Worm (Caenorhabditis elegans) whole organism, L1 larva: ENCODE measurements around the gene vps-33.1.

ENCODE experiments used
- C04F5.9 ChIP-seq: sonication (generic microtip); optimal IDR thresholded peaks from 2 replicates; lab custom pipeline; 2016; ENCODE audit warnings: missing genetic modification characterization, missing compliant biosample characterization
- aha-1 ChIP-seq: fragments of 150-350 bp; optimal IDR thresholded peaks from 2 replicates; lab custom pipeline; 2014; ENCODE audit warnings: missing biosample characterization, missing genetic modification characterization
- aly-2 ChIP-seq: fragments of 150-350 bp; optimal IDR thresholded peaks from 2 replicates; lab custom pipeline; 2014; ENCODE audit warnings: missing biosample characterization, missing genetic modification characterization
- ceh-63 ChIP-seq: fragments of 200-800 bp; sonication (Bioruptor generic); optimal IDR thresholded peaks from 2 replicates; lab custom pipeline; 2018; ENCODE audit warnings: mild to moderate bottlenecking, missing genetic modification characterization, missing compliant biosample characterization
- ceh-88 ChIP-seq: fragments of 200-800 bp; sonication (Bioruptor generic); IDR thresholded peaks from 2 replicates; pipeline ENCODE4 v1.3.6; 2022; ENCODE audit warnings: missing genetic modification characterization, missing compliant biosample characterization
- ces-1 ChIP-seq: fragments of 150-350 bp; optimal IDR thresholded peaks from 2 replicates; lab custom pipeline; 2014; ENCODE audit warnings: missing biosample characterization, missing genetic modification reagents, missing genetic modification characterization
- dpl-1 ChIP-seq, 3 experiments: fragments of 150-350 bp in 2 of 3; sonication (generic microtip) in 1 of 3; optimal IDR thresholded peaks; 2 replicates each; lab custom pipeline; 2014 to 2017; ENCODE audit warnings: missing biosample characterization in 3 of 3, missing genetic modification characterization in 3 of 3, missing genetic modification reagents in 3 of 3
- efl-3 ChIP-seq: fragments of 200-800 bp; sonication (Bioruptor generic); optimal IDR thresholded peaks from 2 replicates; lab custom pipeline; 2018; ENCODE audit warnings: mild to moderate bottlenecking, missing genetic modification characterization, missing compliant biosample characterization
- egl-13 ChIP-seq: sonication (generic microtip); optimal IDR thresholded peaks from 2 replicates; lab custom pipeline; 2016; ENCODE audit warnings: missing genotype, missing genetic modification reagents, missing genetic modification characterization, missing compliant biosample characterization
- egl-27 ChIP-seq, 2 experiments: fragments of 150-350 bp in 1 of 2; sonication (generic microtip); optimal IDR thresholded peaks; 3 replicates each; lab custom pipeline; 2017 to 2018; ENCODE audit warnings: missing biosample characterization in 2 of 2, missing genetic modification characterization in 2 of 2, missing genetic modification reagents in 2 of 2
- ets-5 ChIP-seq: fragments of 200-800 bp; sonication (Bioruptor generic); IDR thresholded peaks from 2 replicates; pipeline ENCODE4 v1.3.6; 2022; ENCODE audit warnings: missing genetic modification characterization, missing compliant biosample characterization
- fkh-8 ChIP-seq: sonication (generic microtip); optimal IDR thresholded peaks from 2 replicates; lab custom pipeline; 2016; ENCODE audit warnings: mild to moderate bottlenecking, missing genetic modification characterization, missing compliant biosample characterization
- fos-1 ChIP-seq: fragments of 150-350 bp; optimal IDR thresholded peaks from 2 replicates; lab custom pipeline; 2014; ENCODE audit warnings: missing biosample characterization, missing genetic modification characterization
- grh-1 ChIP-seq: fragments of 200-800 bp; sonication (Bioruptor generic); IDR thresholded peaks from 2 replicates; pipeline ENCODE4 v1.3.6; 2022; ENCODE audit warnings: missing genetic modification reagents, missing genetic modification characterization, missing compliant biosample characterization
- hpl-2 ChIP-seq: fragments of 150-350 bp; optimal IDR thresholded peaks from 2 replicates; lab custom pipeline; 2014; ENCODE audit warnings: missing biosample characterization, missing genetic modification reagents, missing genetic modification characterization
- isw-1 ChIP-seq: fragments of 200-800 bp; sonication (Bioruptor generic); IDR thresholded peaks from 2 replicates; pipeline ENCODE4 v1.3.6; 2022; ENCODE audit warnings: missing genetic modification characterization, missing compliant biosample characterization
- lin-39 ChIP-seq: fragments of 150-350 bp; optimal IDR thresholded peaks from 2 replicates; lab custom pipeline; 2014; ENCODE audit warnings: missing biosample characterization, missing genetic modification reagents, missing genetic modification characterization
- lir-3 ChIP-seq: sonication (generic microtip); optimal IDR thresholded peaks from 2 replicates; lab custom pipeline; 2016; ENCODE audit warnings: mild to moderate bottlenecking, missing genetic modification characterization, moderate library complexity, missing compliant biosample characterization; ENCODE audit not compliant: poor library complexity
- lsy-2 ChIP-seq, 2 experiments: fragments of 150-350 bp; optimal IDR thresholded peaks; 2 replicates each; lab custom pipeline; 2014; ENCODE audit warnings: missing biosample characterization in 2 of 2, missing genetic modification characterization in 2 of 2
- mab-9 ChIP-seq: fragments of 200-800 bp; sonication (Bioruptor generic); IDR thresholded peaks from 2 replicates; pipeline ENCODE4 v1.3.6; 2022; ENCODE audit warnings: missing genetic modification reagents, missing genetic modification characterization, missing compliant biosample characterization
- nhr-12 ChIP-seq: sonication (generic microtip); optimal IDR thresholded peaks from 2 replicates; lab custom pipeline; 2017; ENCODE audit warnings: missing biosample characterization, missing genetic modification characterization
- nhr-19 ChIP-seq: fragments of 200-800 bp; sonication (Bioruptor generic); conservative IDR thresholded peaks from 2 replicates; pipeline ENCODE4 v1.3.6; 2022; ENCODE audit warnings: missing genetic modification characterization, missing compliant biosample characterization
- nhr-20 ChIP-seq: sonication (generic microtip); optimal IDR thresholded peaks from 2 replicates; lab custom pipeline; 2016; ENCODE audit warnings: mild to moderate bottlenecking, missing genetic modification characterization, missing compliant biosample characterization
- nhr-237 ChIP-seq: fragments of 150-350 bp; optimal IDR thresholded peaks from 2 replicates; lab custom pipeline; 2014; ENCODE audit warnings: missing biosample characterization, missing genetic modification characterization
- nhr-28 ChIP-seq: fragments of 150-350 bp; optimal IDR thresholded peaks from 2 replicates; lab custom pipeline; 2014; ENCODE audit warnings: missing biosample characterization, missing genetic modification characterization
- nhr-47 ChIP-seq: sonication (generic microtip); optimal IDR thresholded peaks from 2 replicates; lab custom pipeline; 2016; ENCODE audit warnings: mild to moderate bottlenecking, missing genetic modification characterization, moderate library complexity, missing compliant biosample characterization
- nhr-71 ChIP-seq: sonication (generic microtip); optimal IDR thresholded peaks from 2 replicates; lab custom pipeline; 2016; ENCODE audit warnings: mild to moderate bottlenecking, missing genetic modification characterization, moderate library complexity, missing compliant biosample characterization
- nhr-84 ChIP-seq: sonication (generic microtip); optimal IDR thresholded peaks from 2 replicates; lab custom pipeline; 2017; ENCODE audit warnings: missing biosample characterization, missing genetic modification characterization
- pag-3 ChIP-seq: sonication (generic microtip); optimal IDR thresholded peaks from 2 replicates; lab custom pipeline; 2017; ENCODE audit warnings: missing genetic modification characterization, mild to moderate bottlenecking, missing compliant biosample characterization, antibody characterized with exemption, borderline replicate concordance; ENCODE audit not compliant: insufficient read depth
- pax-3 ChIP-seq: fragments of 200-800 bp; sonication (Bioruptor generic); optimal IDR thresholded peaks from 2 replicates; lab custom pipeline; 2018; ENCODE audit warnings: mild to moderate bottlenecking, missing genetic modification characterization, moderate library complexity, missing compliant biosample characterization
- pqm-1 ChIP-seq: sonication (generic microtip); optimal IDR thresholded peaks from 3 replicates; lab custom pipeline; 2017; ENCODE audit warnings: missing biosample characterization, missing genetic modification characterization
- rnt-1 ChIP-seq: sonication (generic microtip); optimal IDR thresholded peaks from 2 replicates; lab custom pipeline; 2016; ENCODE audit warnings: mild to moderate bottlenecking, missing genetic modification characterization, moderate library complexity, missing compliant biosample characterization
- snpc-4 ChIP-seq: fragments of 150-350 bp; optimal IDR thresholded peaks from 2 replicates; lab custom pipeline; 2014; ENCODE audit warnings: missing biosample characterization, missing genetic modification characterization
- snu-23 ChIP-seq: sonication (generic microtip); optimal IDR thresholded peaks from 2 replicates; lab custom pipeline; 2016; ENCODE audit warnings: missing genetic modification characterization, missing compliant biosample characterization
- sptf-1 ChIP-seq: fragments of 150-350 bp; optimal IDR thresholded peaks from 2 replicates; lab custom pipeline; 2014; ENCODE audit warnings: missing biosample characterization, missing genetic modification characterization
- sup-37 ChIP-seq: fragments of 200-800 bp; sonication (Bioruptor generic); optimal IDR thresholded peaks from 2 replicates; lab custom pipeline; 2018; ENCODE audit warnings: mild to moderate bottlenecking, missing genetic modification characterization, missing compliant biosample characterization
- tlp-1 ChIP-seq: fragments of 150-350 bp; optimal IDR thresholded peaks from 2 replicates; lab custom pipeline; 2014; ENCODE audit warnings: missing biosample characterization, missing genetic modification characterization
- unc-86 ChIP-seq: sonication (generic microtip); optimal IDR thresholded peaks from 2 replicates; lab custom pipeline; 2016; ENCODE audit warnings: missing genetic modification characterization, missing compliant biosample characterization
- unc-98 ChIP-seq: fragments of 200-800 bp; sonication (Bioruptor generic); IDR thresholded peaks from 2 replicates; pipeline ENCODE4 v1.3.6; 2022; ENCODE audit warnings: missing genetic modification characterization, missing compliant biosample characterization
- vab-15 ChIP-seq: sonication (generic microtip); optimal IDR thresholded peaks from 2 replicates; lab custom pipeline; 2017; ENCODE audit warnings: missing genotype, mild to moderate bottlenecking, missing genetic modification characterization, missing compliant biosample characterization
- xbp-1 ChIP-seq: sonication (generic microtip); optimal IDR thresholded peaks from 2 replicates; lab custom pipeline; 2016; ENCODE audit warnings: missing genetic modification characterization, missing compliant biosample characterization
- zip-4 ChIP-seq: fragments of 200-800 bp; sonication (Bioruptor generic); optimal IDR thresholded peaks from 2 replicates; lab custom pipeline; 2018; ENCODE audit warnings: mild to moderate bottlenecking, missing genetic modification characterization, moderate library complexity, missing compliant biosample characterization
- ztf-11 ChIP-seq, 2 experiments: sonication (generic microtip); optimal IDR thresholded peaks; 2 replicates each; lab custom pipeline; 2016 to 2017; ENCODE audit warnings: missing genetic modification characterization in 2 of 2, missing biosample characterization in 1 of 2, missing compliant biosample characterization in 1 of 2

vps-33.1 gene

DNA sequence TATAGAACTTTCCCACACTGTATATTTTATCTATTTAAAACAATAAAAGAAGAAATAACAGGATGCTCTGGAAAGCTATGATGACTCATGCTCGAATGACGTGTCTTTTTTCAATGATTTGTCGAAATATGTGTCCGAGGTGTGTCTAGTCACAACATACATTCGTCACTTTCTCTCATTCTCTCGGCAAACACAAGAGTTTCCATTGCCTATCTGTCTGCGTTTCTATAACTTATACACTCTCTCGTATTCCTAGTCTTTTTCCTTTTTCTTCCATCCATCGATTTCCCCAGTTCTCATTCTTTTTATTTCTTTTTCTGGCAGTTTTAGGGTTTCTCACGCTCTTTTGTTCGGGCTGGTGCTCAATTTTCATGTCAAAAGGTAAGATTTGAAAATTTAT, 4.0 kb upstream of the vps-33.1 start (continued):
- no peak for TF ChIP-seq nhr-237 (tag; lab: Kevin White, UChicago)
- no peak for TF ChIP-seq ceh-63 (GFP tag; lab: Kevin White, UChicago)
- TF ChIP-seq aha-1: no peak
- TF ChIP-seq xbp-1 (tag; lab: Kevin White, UChicago): no peak
- no peak for TF ChIP-seq pag-3 (tag; lab: Kevin White, UChicago)
- TF ChIP-seq pax-3: no peak
- no peak for TF ChIP-seq pqm-1 (tag; lab: Kevin White, UChicago)
- TF ChIP-seq sup-37 (GFP tag; lab: Kevin White, UChicago): no peak
- peak in 1 of 3 experiments; percentile 24 for TF ChIP-seq dpl-1 (GFP tag; optimal IDR thresholded peaks at IDR 0.05; lab: Kevin White, UChicago)
- peak; percentile 3 for TF ChIP-seq nhr-47 (tag; lab: Kevin White, UChicago)
- no peak for TF ChIP-seq ceh-88 (GFP tag; lab: Robert Waterston, UW)
- TF ChIP-seq efl-3 (GFP tag; lab: Kevin White, UChicago): no peak
- TF ChIP-seq lir-3 (tag; lab: Kevin White, UChicago): no peak
- no peak for TF ChIP-seq ztf-11 (tag; optimal IDR thresholded peaks at IDR 0.05; lab: Kevin White, UChicago)
- no peak for TF ChIP-seq nhr-84
- TF ChIP-seq mab-9 (GFP tag; lab: Robert Waterston, UW): no peak
- TF ChIP-seq nhr-71: peak; percentile 23
- no peak for TF ChIP-seq ets-5 (GFP tag; lab: Robert Waterston, UW)
- no peak for TF ChIP-seq egl-13 (tag; lab: Kevin White, UChicago)
- TF ChIP-seq lin-39 (tag; lab: Kevin White, UChicago): no peak
- TF ChIP-seq snu-23: peak; percentile 45
- TF ChIP-seq C04F5.9 (tag; lab: Kevin White, UChicago): no peak
- peak; percentile 13 for TF ChIP-seq rnt-1 (tag; lab: Kevin White, UChicago)
- no peak for TF ChIP-seq egl-27 (tag; optimal IDR thresholded peaks at IDR 0.05; lab: Kevin White, UChicago)
- no peak for TF ChIP-seq unc-98 (GFP tag; lab: Robert Waterston, UW)
- TF ChIP-seq lsy-2 (tag; optimal IDR thresholded peaks at IDR 0.05; lab: Kevin White, UChicago): peak in 1 of 2 experiments; percentile 49
- TF ChIP-seq fkh-8 (tag; lab: Kevin White, UChicago): peak; percentile 65
- TF ChIP-seq nhr-20 (tag; lab: Kevin White, UChicago): peak; percentile 8
- TF ChIP-seq aly-2 (tag; lab: Kevin White, UChicago): no peak
- TF ChIP-seq unc-86 (tag; lab: Kevin White, UChicago): no peak
- TF ChIP-seq sptf-1 (tag; lab: Kevin White, UChicago): no peak
- no peak for TF ChIP-seq zip-4 (GFP tag; lab: Kevin White, UChicago)
- TF ChIP-seq isw-1 (GFP tag; lab: Robert Waterston, UW): no peak
- no peak for TF ChIP-seq ces-1 (GFP tag; lab: Kevin White, UChicago)
- TF ChIP-seq nhr-28: no peak
- no peak for TF ChIP-seq tlp-1 (tag; lab: Kevin White, UChicago)
- TF ChIP-seq grh-1 (GFP tag; lab: Robert Waterston, UW): no peak
- TF ChIP-seq vab-15 (tag; lab: Kevin White, UChicago): no peak

DNA sequence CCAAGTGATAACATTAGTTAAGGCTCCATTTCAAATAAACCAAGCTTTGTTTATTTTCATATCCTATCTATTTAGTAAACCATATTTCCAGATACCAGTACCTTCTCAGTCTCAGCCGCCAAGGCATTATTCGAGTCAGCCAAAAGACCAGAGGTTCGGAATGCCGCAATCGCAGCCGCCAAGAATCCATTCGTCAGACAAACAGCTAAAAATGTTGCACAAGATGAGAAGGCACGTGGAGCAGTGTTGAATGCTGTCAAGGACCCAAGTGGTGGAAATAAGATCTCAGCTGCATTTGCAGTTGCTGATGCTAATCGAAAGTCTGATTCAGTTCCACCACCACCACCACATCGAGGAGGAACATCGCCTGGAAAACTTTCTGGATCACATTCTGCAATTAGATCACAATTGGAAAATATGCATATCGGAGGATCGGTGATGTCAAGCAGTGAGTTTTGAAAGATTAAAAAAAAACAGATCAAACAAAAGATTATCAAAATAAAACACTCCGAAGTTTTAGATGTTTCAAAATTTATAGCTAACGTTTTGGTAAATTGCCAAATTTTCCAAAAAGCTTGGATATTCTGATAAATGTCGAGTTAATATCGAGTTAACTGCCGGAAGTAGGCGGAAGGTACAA, 3.3 kb upstream of the vps-33.1 start:
- TF ChIP-seq fkh-8 (tag; lab: Kevin White, UChicago): no peak
- TF ChIP-seq hpl-2: no peak
- no peak for TF ChIP-seq egl-27 (tag; optimal IDR thresholded peaks at IDR 0.05; lab: Kevin White, UChicago)
- no peak for TF ChIP-seq nhr-12 (tag; lab: Kevin White, UChicago)
- no peak for TF ChIP-seq fos-1 (tag; lab: Kevin White, UChicago)
- no peak for TF ChIP-seq aha-1
- TF ChIP-seq nhr-19 (GFP tag; lab: Robert Waterston, UW): no peak
- TF ChIP-seq sptf-1 (tag; lab: Kevin White, UChicago): no peak
- TF ChIP-seq efl-3 (GFP tag; lab: Kevin White, UChicago): no peak
- no peak for TF ChIP-seq snpc-4 (tag; lab: Kevin White, UChicago)
